Worm (Caenorhabditis elegans): ENCODE measurements around the gene F38E1.3.

Gene F38E1.3

ce11 chrV:8348959-8349389, 27.0 kb upstream of the F38E1.3 start (continued):
- TF ChIP-seq skn-1 (tag; optimal IDR thresholded peaks at IDR 0.05): no peak
- TF ChIP-seq R02D3.7 (tag; optimal IDR thresholded peaks at IDR 0.05): no peak
- no peak for TF ChIP-seq zfp-2 (tag; optimal IDR thresholded peaks at IDR 0.05)
- peak; percentile 94 for TF ChIP-seq snpc-1.2 (GFP tag; IDR thresholded peaks at IDR 0.05)
- TF ChIP-seq lin-38 (GFP tag; IDR thresholded peaks at IDR 0.05): peak; percentile 77
- TF ChIP-seq ama-1 (optimal IDR thresholded peaks at IDR 0.05): peak; percentile 98
- TF ChIP-seq ztf-7 (tag; optimal IDR thresholded peaks at IDR 0.05): peak; percentile 65
- TF ChIP-seq mep-1 (tag; optimal IDR thresholded peaks at IDR 0.05): peak; percentile 91
- peak; percentile 88; the same call in 1 of the 2 replicates for TF ChIP-seq lin-1 (GFP tag; IDR thresholded peaks at IDR 0.05)
- TF ChIP-seq nhr-102 (tag; optimal IDR thresholded peaks at IDR 0.05): peak; percentile 91
- 0 out of 2 replicates have a peak, but pooled peaks have one; percentile 35 for TF ChIP-seq ZK337.2 (GFP tag; IDR thresholded peaks at IDR 0.05)
- no peak for TF ChIP-seq lin-29 (GFP tag; IDR thresholded peaks at IDR 0.05)
- no peak for TF ChIP-seq cey-2 (tag; optimal IDR thresholded peaks at IDR 0.05; ENCODE audit: borderline replicate concordance, insufficient read depth)
- no peak for TF ChIP-seq lin-15B (tag; optimal IDR thresholded peaks at IDR 0.05)
- TF ChIP-seq dmd-6 (GFP tag; IDR thresholded peaks at IDR 0.05): peak; percentile 69; the same call in 1 of the 2 replicates
- peak; percentile 64 to 69 for TF ChIP-seq daf-16 (GFP tag; optimal IDR thresholded peaks at IDR 0.05)
- TF ChIP-seq daf-16 (tag; optimal IDR thresholded peaks at IDR 0.05): peak; percentile 87
- TF ChIP-seq egl-43 (GFP tag; IDR thresholded peaks at IDR 0.05): no peak; the same call in 1 of the 2 replicates
- TF ChIP-seq F49E8.2 (tag; optimal IDR thresholded peaks at IDR 0.05; ENCODE audit: borderline replicate concordance): peak; percentile 96
- TF ChIP-seq nhr-111 (GFP tag; optimal IDR thresholded peaks at IDR 0.05): peak; percentile 74
- TF ChIP-seq ZK546.5 (tag; optimal IDR thresholded peaks at IDR 0.05): no peak
- TF ChIP-seq daf-8 (GFP tag; IDR thresholded peaks at IDR 0.05): no peak
- peak; percentile 70 for TF ChIP-seq arid-1 (GFP tag; conservative IDR thresholded peaks at IDR 0.05)
- peak; percentile 19 for TF ChIP-seq lir-3 (tag; optimal IDR thresholded peaks at IDR 0.05)
- TF ChIP-seq nhr-237 (tag; optimal IDR thresholded peaks at IDR 0.05): no peak
- peak; percentile 44 for TF ChIP-seq dpl-1 (GFP tag; optimal IDR thresholded peaks at IDR 0.05)
- TF ChIP-seq fos-1 (tag; optimal IDR thresholded peaks at IDR 0.05): no peak
- 0 out of 2 replicates have a peak, but pooled peaks have one; percentile 56 for TF ChIP-seq mdt-29 (GFP tag; IDR thresholded peaks at IDR 0.05)
- no peak for TF ChIP-seq lim-7 (GFP tag; IDR thresholded peaks at IDR 0.05)
- TF ChIP-seq set-16 (GFP tag; IDR thresholded peaks at IDR 0.05): no peak; the same call in none of the 2 replicates
- no peak for TF ChIP-seq madf-9 (GFP tag; conservative IDR thresholded peaks at IDR 0.05)
- TF ChIP-seq saeg-2 (GFP tag; IDR thresholded peaks at IDR 0.05): no peak
- TF ChIP-seq mxl-3 (GFP tag; optimal IDR thresholded peaks at IDR 0.05): peak; percentile 79
- no peak for TF ChIP-seq lin-39 (tag; optimal IDR thresholded peaks at IDR 0.05)
- peak; percentile 80 for TF ChIP-seq unc-130 (GFP tag; optimal IDR thresholded peaks at IDR 0.05)
- TF ChIP-seq ceh-32 (tag; optimal IDR thresholded peaks at IDR 0.05; ENCODE audit: poor library complexity): peak; percentile 12
- peak; percentile 87 for TF ChIP-seq hmg-1.1 (GFP tag; IDR thresholded peaks at IDR 0.05)
- no peak for TF ChIP-seq spr-3 (GFP tag; optimal IDR thresholded peaks at IDR 0.05)
- TF ChIP-seq lin-13 (GFP tag; optimal IDR thresholded peaks at IDR 0.05): peak; percentile 78
- no peak for TF ChIP-seq tag-97 (GFP tag; IDR thresholded peaks at IDR 0.05)
- peak; percentile 90 for TF ChIP-seq mes-2 (tag; optimal IDR thresholded peaks at IDR 0.05; ENCODE audit: poor library complexity, severe bottlenecking)
- TF ChIP-seq vab-7 (GFP tag; IDR thresholded peaks at IDR 0.05): no peak; the same call in 1 of the 2 replicates
- TF ChIP-seq hlh-30 (tag; optimal IDR thresholded peaks at IDR 0.05; ENCODE audit: insufficient read depth): peak; percentile 74
- peak; percentile 92 for TF ChIP-seq T26A8.4 (GFP tag; IDR thresholded peaks at IDR 0.05)
- TF ChIP-seq nhr-11 (tag; optimal IDR thresholded peaks at IDR 0.05): peak; percentile 32
- no peak for TF ChIP-seq mxl-2 (GFP tag; conservative IDR thresholded peaks at IDR 0.05)
- TF ChIP-seq zfp-3 (GFP tag; conservative IDR thresholded peaks at IDR 0.05): no peak
- no peak for TF ChIP-seq ctbp-1 (GFP tag; IDR thresholded peaks at IDR 0.05)
- no peak for TF ChIP-seq daf-12 (tag; optimal IDR thresholded peaks at IDR 0.05)
- TF ChIP-seq aha-1 (tag): peak; percentile 76
- TF ChIP-seq jun-1 (tag; optimal IDR thresholded peaks at IDR 0.05): peak; percentile 50

Measured in whole organism, L4 larva.